Worm (Caenorhabditis elegans): ENCODE data around the gene daf-37.

DNA sequence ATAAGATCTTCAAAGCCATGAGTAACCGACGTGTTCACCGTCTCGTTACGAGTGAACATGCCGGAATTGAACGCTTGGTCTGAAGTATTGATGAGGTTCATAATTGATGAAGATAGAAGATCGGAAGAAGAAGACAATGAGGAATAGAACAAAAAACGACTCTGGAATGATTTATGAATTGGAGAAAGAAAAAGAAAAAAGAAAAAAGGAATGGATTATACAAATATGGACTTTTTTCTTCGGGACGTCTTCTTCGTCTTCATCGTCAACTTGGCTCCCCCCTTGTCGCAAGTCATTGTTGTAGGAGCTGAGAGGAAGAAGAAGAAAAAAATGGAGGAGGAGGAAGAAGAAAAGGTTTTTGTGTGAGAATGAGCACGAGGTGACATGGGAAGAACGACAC, 19.0 kb upstream of the daf-37 start, which contains the start of gene srsy-2:
- TF ChIP-seq nhr-28 (tag; optimal IDR thresholded peaks at IDR 0.05) (no peak), lin-32 (GFP tag; optimal IDR thresholded peaks at IDR 0.05) (no peak), unc-62 (GFP tag; optimal IDR thresholded peaks at IDR 0.05) (no peak)

Measured in whole organism, mixed stage, embryonic.